Worm (Caenorhabditis elegans) whole organism, young adult: ENCODE results near the gene ZK418.2.

Experiments
- B0019.2 ChIP-seq: fragments of 200-800 bp; sonication (Bioruptor generic); conservative IDR thresholded peaks from 2 replicates; pipeline ENCODE4 v1.3.6; 2022; ENCODE audit warnings: missing genetic modification reagents, missing genetic modification characterization, missing compliant biosample characterization
- C17E4.6 ChIP-seq: fragments of 200-800 bp; sonication (Bioruptor generic); IDR thresholded peaks from 2 replicates; pipeline ENCODE4 v1.3.6; 2022; ENCODE audit warnings: missing genetic modification reagents, missing genetic modification characterization, missing compliant biosample characterization
- F39B2.1 ChIP-seq: fragments of 200-800 bp; sonication (Bioruptor generic); IDR thresholded peaks from 2 replicates; pipeline ENCODE4 v1.3.6; 2022; ENCODE audit warnings: missing genetic modification reagents, missing genetic modification characterization, missing compliant biosample characterization
- F52B5.7 ChIP-seq: sonication (generic microtip); optimal IDR thresholded peaks from 2 replicates; lab custom pipeline; 2016; ENCODE audit warnings: mild to moderate bottlenecking, missing genetic modification characterization, missing compliant biosample characterization
- K11D2.4 ChIP-seq: fragments of 200-800 bp; sonication (Bioruptor generic); IDR thresholded peaks from 2 replicates; pipeline ENCODE4 v1.3.6; 2022; ENCODE audit warnings: missing genetic modification reagents, missing genetic modification characterization, missing compliant biosample characterization
- Y53G8AR.9 ChIP-seq: fragments of 200-800 bp; sonication (Bioruptor generic); conservative IDR thresholded peaks from 2 replicates; pipeline ENCODE4 v1.3.6; 2022; ENCODE audit warnings: missing genetic modification reagents, missing genetic modification characterization, missing compliant biosample characterization
- ZK185.1 ChIP-seq: sonication (generic microtip); optimal IDR thresholded peaks from 2 replicates; lab custom pipeline; 2016; ENCODE audit warnings: mild to moderate bottlenecking, missing genetic modification characterization, missing compliant biosample characterization; ENCODE audit not compliant: poor library complexity, severe bottlenecking
- akir-1 ChIP-seq: fragments of 200-800 bp; sonication (Bioruptor generic); optimal IDR thresholded peaks from 2 replicates; lab custom pipeline; 2018; ENCODE audit warnings: mild to moderate bottlenecking, missing genetic modification characterization, moderate library complexity, missing compliant biosample characterization
- ama-1 ChIP-seq, 3 experiments: fragments of 150-350 bp in 1 of 3; sonication (generic microtip) in 2 of 3; optimal IDR thresholded peaks; 2 replicates each; lab custom pipeline; 2014 to 2018; ENCODE audit warnings: missing biosample characterization in 2 of 3, missing genetic modification characterization in 2 of 3, missing genetic modification reagents in 2 of 3
- aptf-3 ChIP-seq: fragments of 200-800 bp; sonication (Bioruptor generic); IDR thresholded peaks from 2 replicates; pipeline ENCODE4 v1.3.6; 2022; ENCODE audit warnings: missing genetic modification characterization, missing compliant biosample characterization
- ceh-91 ChIP-seq: fragments of 200-800 bp; sonication (Bioruptor generic); IDR thresholded peaks from 2 replicates; pipeline ENCODE4 v1.3.6; 2022; ENCODE audit warnings: missing genetic modification reagents, missing genetic modification characterization, missing compliant biosample characterization
- dox-1 ChIP-seq: fragments of 200-800 bp; sonication (Bioruptor generic); IDR thresholded peaks from 2 replicates; pipeline ENCODE4 v1.3.6; 2022; ENCODE audit warnings: missing genetic modification reagents, missing genetic modification characterization, missing compliant biosample characterization
- dpl-1 ChIP-seq: fragments of 150-350 bp; optimal IDR thresholded peaks from 2 replicates; lab custom pipeline; 2014; ENCODE audit warnings: missing biosample characterization, missing genetic modification reagents, missing genetic modification characterization
- fkh-3 ChIP-seq: sonication (generic microtip); optimal IDR thresholded peaks from 2 replicates; lab custom pipeline; 2016; ENCODE audit warnings: mild to moderate bottlenecking, missing genetic modification characterization, missing compliant biosample characterization
- hsf-1 ChIP-seq: fragments of 200-800 bp; sonication (Bioruptor generic); IDR thresholded peaks from 2 replicates; pipeline ENCODE4 v1.3.6; 2022; ENCODE audit warnings: missing genetic modification reagents, missing genetic modification characterization, missing compliant biosample characterization
- let-526 ChIP-seq: fragments of 200-800 bp; sonication (Bioruptor generic); IDR thresholded peaks from 2 replicates; pipeline ENCODE4 v1.3.6; 2022; ENCODE audit warnings: missing genetic modification reagents, missing genetic modification characterization, missing compliant biosample characterization
- lin-54 ChIP-seq: fragments of 200-800 bp; sonication (Bioruptor generic); optimal IDR thresholded peaks from 2 replicates; lab custom pipeline; 2018; ENCODE audit warnings: mild to moderate bottlenecking, missing genetic modification characterization, missing compliant biosample characterization
- madf-10 ChIP-seq: sonication (generic microtip); optimal IDR thresholded peaks from 2 replicates; lab custom pipeline; 2016; ENCODE audit warnings: mild to moderate bottlenecking, missing genetic modification characterization, missing compliant biosample characterization
- madf-3 ChIP-seq: fragments of 200-800 bp; sonication (Bioruptor generic); IDR thresholded peaks from 2 replicates; pipeline ENCODE4 v1.3.6; 2022; ENCODE audit warnings: missing genetic modification reagents, missing genetic modification characterization, missing compliant biosample characterization
- madf-6 ChIP-seq: fragments of 200-800 bp; sonication (Bioruptor generic); IDR thresholded peaks from 2 replicates; pipeline ENCODE4 v1.3.6; 2022; ENCODE audit warnings: missing genetic modification reagents, missing genetic modification characterization, missing compliant biosample characterization
- mes-4 ChIP-seq: sonication (generic microtip); optimal IDR thresholded peaks from 2 replicates; lab custom pipeline; 2016; ENCODE audit warnings: missing genotype, missing genetic modification characterization, missing compliant biosample characterization
- nfya-2 ChIP-seq: fragments of 200-800 bp; sonication (Bioruptor generic); IDR thresholded peaks from 2 replicates; pipeline ENCODE4 v1.3.6; 2022; ENCODE audit warnings: missing genetic modification reagents, missing genetic modification characterization, missing compliant biosample characterization
- nfyb-1 ChIP-seq: fragments of 200-800 bp; sonication (Bioruptor generic); IDR thresholded peaks from 2 replicates; pipeline ENCODE4 v1.3.6; 2022; ENCODE audit warnings: missing genetic modification reagents, missing genetic modification characterization, missing compliant biosample characterization
- nhr-179 ChIP-seq: sonication (generic microtip); optimal IDR thresholded peaks from 2 replicates; lab custom pipeline; 2016; ENCODE audit warnings: mild to moderate bottlenecking, missing genetic modification characterization, missing compliant biosample characterization
- nhr-80 ChIP-seq: sonication (generic microtip); optimal IDR thresholded peaks from 2 replicates; lab custom pipeline; 2016; ENCODE audit warnings: missing genetic modification characterization, missing compliant biosample characterization
- rec-8 ChIP-seq, 2 experiments: sonication (generic microtip); optimal IDR thresholded peaks; 2 replicates each; lab custom pipeline; 2016; ENCODE audit warnings: mild to moderate bottlenecking in 2 of 2, missing genetic modification characterization in 2 of 2, missing genetic modification reagents in 2 of 2, missing genotype in 2 of 2, missing biosample characterization in 1 of 2, missing compliant biosample characterization in 1 of 2, moderate library complexity in 1 of 2
- snpc-1.1 ChIP-seq: sonication (generic microtip); optimal IDR thresholded peaks from 2 replicates; lab custom pipeline; 2017; ENCODE audit warnings: missing genetic modification characterization, mild to moderate bottlenecking, missing compliant biosample characterization, antibody characterized with exemption, moderate library complexity, missing genotype, missing genetic modification reagents; ENCODE audit not compliant: insufficient read depth
- sptf-2 ChIP-seq: fragments of 200-800 bp; sonication (Bioruptor generic); optimal IDR thresholded peaks from 2 replicates; lab custom pipeline; 2018; ENCODE audit warnings: mild to moderate bottlenecking, missing genetic modification characterization, missing compliant biosample characterization
- tbp1 ChIP-seq: fragments of 200-800 bp; sonication (Bioruptor generic); optimal IDR thresholded peaks from 2 replicates; lab custom pipeline; 2018; ENCODE audit warnings: mild to moderate bottlenecking, missing genetic modification characterization, missing compliant biosample characterization
- tlf-1 ChIP-seq: fragments of 200-800 bp; sonication (Bioruptor generic); optimal IDR thresholded peaks from 2 replicates; lab custom pipeline; 2018; ENCODE audit warnings: mild to moderate bottlenecking, missing genetic modification characterization, missing compliant biosample characterization
- unc-130 ChIP-seq: sonication (generic microtip); optimal IDR thresholded peaks from 2 replicates; lab custom pipeline; 2016; ENCODE audit warnings: missing genetic modification reagents, missing genetic modification characterization, missing compliant biosample characterization
- unc-62 ChIP-seq: fragments of 150-350 bp; optimal IDR thresholded peaks from 2 replicates; lab custom pipeline; 2014; ENCODE audit warnings: missing biosample characterization, missing genetic modification reagents, missing genetic modification characterization
- ztf-18 ChIP-seq: sonication (generic microtip); optimal IDR thresholded peaks from 2 replicates; lab custom pipeline; 2016; ENCODE audit warnings: missing genotype, mild to moderate bottlenecking, missing genetic modification characterization, missing compliant biosample characterization
- ztf-26 ChIP-seq: sonication (generic microtip); optimal IDR thresholded peaks from 2 replicates; lab custom pipeline; 2017; ENCODE audit warnings: missing genetic modification characterization, missing compliant biosample characterization
- ztf-3 ChIP-seq: fragments of 200-800 bp; sonication (Bioruptor generic); optimal IDR thresholded peaks from 2 replicates; lab custom pipeline; 2018; ENCODE audit warnings: mild to moderate bottlenecking, missing genetic modification characterization, missing compliant biosample characterization

Gene ZK418.2

DNA sequence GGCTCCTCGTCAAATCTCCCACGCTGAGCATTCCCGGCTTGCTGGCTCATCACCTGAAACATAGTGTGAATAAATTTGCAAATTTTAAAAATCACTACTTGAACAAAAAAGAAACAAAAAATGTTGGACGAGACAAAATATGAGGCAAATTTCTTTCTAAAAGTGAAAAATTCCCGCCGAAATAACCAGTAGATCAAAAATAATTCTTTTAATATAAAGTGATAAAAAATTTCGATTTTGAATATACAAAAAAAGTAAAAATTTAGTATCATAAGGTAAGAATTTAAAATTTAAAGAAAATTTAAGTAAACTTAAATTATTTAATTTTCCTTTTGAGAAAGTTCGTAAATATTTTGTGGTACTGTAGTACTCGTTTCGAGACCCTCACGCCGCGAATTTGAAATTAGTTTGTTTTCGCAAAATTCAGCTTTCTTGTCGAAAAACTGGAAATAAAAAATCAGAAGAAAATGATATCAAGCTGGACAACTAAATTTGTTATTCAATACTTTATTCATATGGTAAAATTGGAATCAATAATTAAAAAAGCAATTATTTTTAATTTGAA, 30.5 kb upstream of the ZK418.2 start, which contains the start of gene egg-2 (continued):
- TF ChIP-seq rec-8 (tag; optimal IDR thresholded peaks at IDR 0.05; lab: Kevin White, UChicago) (no peak), nfyb-1 (GFP tag; lab: Robert Waterston, UW) (no peak), ceh-91 (GFP tag; lab: Robert Waterston, UW) (peak; percentile 46)
- TF ChIP-seq, all 124 proteins: peak for 9

DNA sequence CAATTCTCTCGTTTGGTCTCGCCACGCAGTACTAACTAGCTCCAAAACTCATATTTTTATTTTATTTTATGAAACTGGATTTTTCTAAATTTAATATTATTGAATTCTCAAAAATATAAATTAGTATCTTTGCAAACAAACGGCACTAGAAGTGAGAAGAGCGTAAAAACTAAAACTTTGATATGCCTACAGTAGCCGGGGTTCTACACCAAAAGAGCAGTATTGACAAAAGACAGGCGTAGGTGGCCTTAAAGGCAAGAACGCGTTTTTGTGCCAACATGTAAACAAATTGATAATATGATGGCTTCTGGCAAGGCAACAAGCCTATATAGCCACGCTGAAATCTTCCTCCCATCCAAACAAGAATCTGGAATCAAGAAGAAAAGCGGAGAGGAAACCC, 28.6 kb upstream of the ZK418.2 start, which contains the start of gene R01H2.1:
R01H2.1 (plus strand) TSS at position 301 of the 400 bp plus-strand sequence.
- TF ChIP-seq madf-10 (tag; lab: Kevin White, UChicago) = no peak
- no peak for TF ChIP-seq dpl-1
- no peak for TF ChIP-seq tbp1 (GFP tag; lab: Kevin White, UChicago)
- TF ChIP-seq C17E4.6 (GFP tag; lab: Robert Waterston, UW) = no peak
- no peak for TF ChIP-seq madf-6
- TF ChIP-seq unc-62 (GFP tag; lab: Kevin White, UChicago) = no peak
- TF ChIP-seq lin-54 (GFP tag; lab: Kevin White, UChicago) = no peak
- TF ChIP-seq fkh-3 (tag; lab: Kevin White, UChicago) = no peak
- TF ChIP-seq aptf-3 (GFP tag; lab: Robert Waterston, UW) = no peak
- TF ChIP-seq ztf-26 = no peak
- TF ChIP-seq sptf-2 (GFP tag; lab: Kevin White, UChicago) = no peak

DNA sequence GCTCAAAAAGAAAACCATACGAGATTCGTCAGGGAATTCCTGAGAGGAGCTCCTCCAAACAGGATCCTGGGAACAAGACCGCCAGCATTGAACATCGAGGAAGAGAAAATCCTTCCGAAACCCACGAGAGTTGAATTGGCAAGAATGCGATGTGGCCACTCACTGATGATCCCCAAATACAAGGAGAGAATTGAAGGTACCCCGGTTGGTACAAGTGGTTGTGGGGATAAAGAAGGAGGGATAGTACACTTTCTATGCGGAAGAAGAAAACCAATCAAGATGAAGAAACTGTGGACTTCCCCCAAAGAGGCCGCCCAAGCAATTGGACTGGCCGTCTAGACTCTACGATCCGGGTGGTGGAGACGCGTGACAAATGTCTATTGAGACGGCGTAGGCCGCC, 28.1 kb upstream of the ZK418.2 start:
- no peak for TF ChIP-seq B0019.2

DNA sequence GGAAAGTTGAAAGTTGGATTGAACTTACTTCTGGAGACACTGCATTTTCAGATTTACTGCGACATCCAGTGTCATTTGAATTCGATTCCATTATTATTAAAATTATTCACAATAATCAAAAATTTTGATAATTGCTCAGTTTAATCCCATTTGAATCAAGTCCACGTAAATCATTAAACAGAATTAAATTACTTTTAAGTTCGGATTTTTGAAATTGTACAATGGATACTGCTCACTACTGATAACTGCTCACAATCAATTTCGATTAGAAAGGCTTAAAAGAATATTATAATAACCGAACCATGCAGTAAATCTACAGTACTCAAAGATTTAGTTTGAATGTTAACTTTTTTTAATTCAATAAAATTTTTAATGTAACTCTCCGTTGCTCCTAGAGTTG, 27.0 kb upstream of the ZK418.2 start, which contains the start of gene R01H2.4:
R01H2.4 (minus strand) TSS at position 101 of the 400 bp plus-strand sequence.
- TF ChIP-seq nhr-80 (tag; lab: Kevin White, UChicago) (no peak), let-526 (no peak), ama-1 (optimal IDR thresholded peaks at IDR 0.05; lab: Kevin White, UChicago) (no peak), ama-1 (GFP tag; optimal IDR thresholded peaks at IDR 0.05; lab: Kevin White, UChicago) (no peak), F39B2.1 (GFP tag; lab: Robert Waterston, UW) (no peak), akir-1 (no peak), mes-4 (tag; lab: Kevin White, UChicago) (no peak), aptf-3 (GFP tag; lab: Robert Waterston, UW) (no peak), nhr-179 (no peak), F52B5.7 (tag; lab: Kevin White, UChicago) (no peak), ZK185.1 (tag; lab: Kevin White, UChicago) (no peak), nfya-2 (GFP tag; lab: Robert Waterston, UW) (no peak), snpc-1.1 (no peak), Y53G8AR.9 (no peak), dpl-1 (no peak), tlf-1 (GFP tag; lab: Kevin White, UChicago) (no peak), lin-54 (GFP tag; lab: Kevin White, UChicago) (no peak), ztf-3 (GFP tag; lab: Kevin White, UChicago) (no peak)
- TF ChIP-seq, all 124 proteins: peak for 0

DNA sequence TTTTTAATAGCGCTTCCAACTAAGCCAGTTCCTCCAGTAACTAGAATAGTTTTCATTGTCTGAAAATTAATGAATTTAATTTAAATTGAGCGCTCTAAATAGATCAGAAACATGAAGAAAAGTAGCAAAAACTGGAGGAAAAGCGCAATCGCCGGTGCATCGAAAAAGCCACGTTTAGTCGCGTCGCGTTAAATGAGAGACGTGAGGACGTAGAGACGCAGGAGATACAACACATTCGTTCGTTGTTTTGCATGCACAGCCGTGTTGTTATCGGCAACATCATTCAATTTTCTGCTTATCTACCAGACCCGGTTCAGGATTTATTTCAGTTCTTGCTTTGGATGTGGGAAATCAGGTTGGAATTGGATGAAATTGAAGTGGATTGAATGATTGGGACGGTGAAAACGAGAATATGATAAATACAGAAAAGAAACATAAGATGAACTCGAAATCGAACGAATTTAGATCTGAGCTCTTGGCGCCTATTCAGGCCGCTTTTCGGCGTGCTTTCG, 23.7 kb upstream of the ZK418.2 start, which contains the start of gene ger-1:
ger-1 (minus strand) TSS at position 93 of the 512 bp plus-strand sequence.
- TF ChIP-seq K11D2.4 = no peak
- TF ChIP-seq nhr-80 (tag; lab: Kevin White, UChicago) = peak; percentile 18
- TF ChIP-seq hsf-1 (GFP tag; lab: Robert Waterston, UW) = 0 out of 2 replicates have a peak, but pooled peaks have one; percentile 48
- peak; percentile 0 for TF ChIP-seq lin-54 (GFP tag; lab: Kevin White, UChicago)
- TF ChIP-seq dox-1 = 0 out of 2 replicates have a peak, but pooled peaks have one; percentile 21
- TF ChIP-seq madf-3 (GFP tag; lab: Robert Waterston, UW) = 0 out of 2 replicates have a peak, but pooled peaks have one; percentile 21
- no peak for TF ChIP-seq unc-130
- TF ChIP-seq madf-6 = peak; percentile 62
- TF ChIP-seq tbp1 (GFP tag; lab: Kevin White, UChicago) = peak; percentile 12
- no peak for TF ChIP-seq ztf-18 (tag; lab: Kevin White, UChicago)
